Worm (Caenorhabditis elegans) whole organism, L1 larva: Measurements from ENCODE around the gene C09G5.13.

Experiments
- F16B12.6 ChIP-seq: fragments of 150-350 bp; optimal IDR thresholded peaks from 2 replicates; lab custom pipeline; 2014; ENCODE audit warnings: missing biosample characterization, missing genetic modification characterization
- ceh-82 ChIP-seq, 3 experiments: fragments of 150-350 bp in 1 of 3; sonication (generic microtip) in 2 of 3; optimal IDR thresholded peaks; 2 replicates each; lab custom pipeline; 2014 to 2017; ENCODE audit warnings: missing biosample characterization in 3 of 3, missing genetic modification characterization in 3 of 3
- unc-62 ChIP-seq: fragments of 150-350 bp; optimal IDR thresholded peaks from 2 replicates; lab custom pipeline; 2014; ENCODE audit warnings: missing biosample characterization, missing genetic modification reagents, missing genetic modification characterization

ce11 chrII:10694713-10695112, 22.5 kb upstream of the C09G5.13 start, which contains the start of gene lgc-57:
- TF ChIP-seq unc-62 (GFP tag; lab: Kevin White, UChicago) (no peak), ceh-82 (tag; optimal IDR thresholded peaks at IDR 0.05; lab: Kevin White, UChicago) (no peak), F16B12.6 (tag; lab: Kevin White, UChicago) (no peak)
